Fruit fly (Drosophila melanogaster) whole organism, embryonic: ENCODE data around the gene Mtp.

Experiments
- CG12744 ChIP-seq: fragments of 200-800 bp; sonication (Bioruptor generic); optimal IDR thresholded peaks from 2 replicates; lab custom pipeline; 2016; ENCODE audit warnings: missing biosample characterization, missing genetic modification characterization
- CG13775 ChIP-seq: fragments of 200-800 bp; sonication (Bioruptor generic); optimal IDR thresholded peaks from 3 replicates; lab custom pipeline; 2017; ENCODE audit warnings: missing biosample characterization, mild to moderate bottlenecking, missing genetic modification characterization
- CG14050 ChIP-seq: fragments of 200-800 bp; sonication (Bioruptor generic); IDR thresholded peaks from 3 replicates; pipeline ENCODE4 v1.3.6; 2022; ENCODE audit warnings: missing biosample characterization, missing genetic modification characterization
- CG14441 ChIP-seq: fragments of 200-800 bp; sonication (Bioruptor generic); IDR thresholded peaks from 2 replicates; pipeline ENCODE4 v1.3.6; 2022; ENCODE audit warnings: missing biosample characterization, missing genetic modification characterization
- CG15514 ChIP-seq: fragments of 200-800 bp; sonication (Bioruptor generic); optimal IDR thresholded peaks from 3 replicates; lab custom pipeline; 2017; ENCODE audit warnings: missing biosample characterization, missing genetic modification characterization, mild to moderate bottlenecking, moderate library complexity, missing genetic modification reagents
- CG15601 ChIP-seq: fragments of 200-800 bp; sonication (Bioruptor generic); optimal IDR thresholded peaks from 3 replicates; lab custom pipeline; 2019; ENCODE audit warnings: missing biosample characterization, mild to moderate bottlenecking, missing genetic modification characterization, moderate library complexity
- CG1647 ChIP-seq: fragments of 200-800 bp; sonication (Bioruptor generic); optimal IDR thresholded peaks from 3 replicates; lab custom pipeline; 2016; ENCODE audit warnings: missing biosample characterization, missing genetic modification characterization
- CG17612 ChIP-seq: fragments of 200-800 bp; sonication (Bioruptor generic); IDR thresholded peaks from 2 replicates; pipeline ENCODE4 v1.3.6; 2022; ENCODE audit warnings: missing biosample characterization, missing genetic modification characterization
- CG17802 ChIP-seq: fragments of 200-800 bp; sonication (Bioruptor generic); optimal IDR thresholded peaks from 2 replicates; lab custom pipeline; 2018; ENCODE audit warnings: missing biosample characterization, mild to moderate bottlenecking, missing genetic modification characterization, moderate library complexity
- CG1832 ChIP-seq: fragments of 200-800 bp; sonication (Bioruptor generic); optimal IDR thresholded peaks from 2 replicates; lab custom pipeline; 2017; ENCODE audit warnings: missing biosample characterization, mild to moderate bottlenecking, missing genetic modification characterization, inconsistent platforms
- CG18476 ChIP-seq: fragments of 200-800 bp; sonication (Bioruptor generic); optimal IDR thresholded peaks from 2 replicates; lab custom pipeline; 2016; ENCODE audit warnings: missing biosample characterization, mild to moderate bottlenecking, missing genetic modification characterization
- CG18764 ChIP-seq: fragments of 200-800 bp; sonication (Bioruptor generic); optimal IDR thresholded peaks from 3 replicates; lab custom pipeline; 2016; ENCODE audit warnings: missing biosample characterization, missing genetic modification characterization
- CG2129 ChIP-seq: fragments of 200-800 bp; sonication (Bioruptor generic); IDR thresholded peaks from 2 replicates; pipeline ENCODE4 v1.3.6; 2022; ENCODE audit warnings: missing biosample characterization, missing genetic modification characterization; ENCODE audit not compliant: partially characterized antibody
- CG2202 ChIP-seq: fragments of 200-800 bp; sonication (Bioruptor generic); optimal IDR thresholded peaks from 2 replicates; lab custom pipeline; 2018; ENCODE audit warnings: missing biosample characterization, mild to moderate bottlenecking, missing genetic modification characterization
- CG4328 ChIP-seq: fragments of 200-800 bp; sonication (Bioruptor generic); optimal IDR thresholded peaks from 3 replicates; lab custom pipeline; 2017; ENCODE audit warnings: missing biosample characterization, missing genetic modification reagents, missing genetic modification characterization
- CG7372 ChIP-seq: fragments of 200-800 bp; sonication (Bioruptor generic); IDR thresholded peaks from 2 replicates; pipeline ENCODE4 v1.3.6; 2022; ENCODE audit warnings: missing biosample characterization, missing genetic modification characterization
- CG7987 ChIP-seq: fragments of 200-800 bp; sonication (Bioruptor generic); optimal IDR thresholded peaks from 2 replicates; lab custom pipeline; 2018; ENCODE audit warnings: missing biosample characterization, mild to moderate bottlenecking, missing genetic modification characterization, moderate library complexity
- CG8944 ChIP-seq: fragments of 200-800 bp; sonication (Bioruptor generic); optimal IDR thresholded peaks from 3 replicates; lab custom pipeline; 2016; ENCODE audit warnings: missing biosample characterization, missing genetic modification characterization
- CG9609 ChIP-seq: fragments of 200-800 bp; sonication (Bioruptor generic); optimal IDR thresholded peaks from 3 replicates; lab custom pipeline; 2016; ENCODE audit warnings: missing biosample characterization, missing genetic modification characterization
- Camta ChIP-seq: fragments of 200-800 bp; sonication (Bioruptor generic); optimal IDR thresholded peaks from 2 replicates; lab custom pipeline; 2016; ENCODE audit warnings: missing biosample characterization, missing genetic modification characterization
- Chrac-16 ChIP-seq: fragments of 200-800 bp; sonication (Bioruptor generic); optimal IDR thresholded peaks from 3 replicates; lab custom pipeline; 2016; ENCODE audit warnings: missing biosample characterization, missing genetic modification characterization
- D ChIP-seq, 2 experiments: fragments of 200-800 bp in 1 of 2; fragments of >200 bp in 1 of 2; sonication (Bioruptor generic) in 1 of 2; optimal IDR thresholded peaks; 2 replicates in 1 of 2; 3 replicates in 1 of 2; lab custom pipeline; 2017; ENCODE audit warnings: mild to moderate bottlenecking in 1 of 2, missing biosample characterization in 1 of 2, missing genetic modification characterization in 1 of 2, missing genetic modification reagents in 1 of 2
- D19B ChIP-seq: fragments of 200-800 bp; sonication (Bioruptor generic); optimal IDR thresholded peaks from 2 replicates; lab custom pipeline; 2017; ENCODE audit warnings: missing biosample characterization, mild to moderate bottlenecking, missing genetic modification characterization
- Dip2 ChIP-seq: fragments of 200-800 bp; sonication (Bioruptor generic); IDR thresholded peaks from 2 replicates; pipeline ENCODE4 v1.3.6; 2022; ENCODE audit warnings: missing biosample characterization, missing genetic modification characterization
- Dll ChIP-seq: fragments of 200-800 bp; sonication (Bioruptor generic); IDR thresholded peaks from 4 replicates; pipeline ENCODE4 v1.3.6; 2022; ENCODE audit warnings: missing biosample characterization, missing genetic modification characterization; ENCODE audit not compliant: partially characterized antibody
- Hsf ChIP-seq: fragments of 200-800 bp; sonication (Bioruptor generic); optimal IDR thresholded peaks from 3 replicates; lab custom pipeline; 2016; ENCODE audit warnings: missing biosample characterization, missing genetic modification characterization
- Oli ChIP-seq: fragments of 200-800 bp; sonication (Bioruptor generic); optimal IDR thresholded peaks from 2 replicates; lab custom pipeline; 2018; ENCODE audit warnings: missing biosample characterization, mild to moderate bottlenecking, missing genetic modification characterization, moderate library complexity
- Poxn ChIP-seq: fragments of 200-800 bp; sonication (Bioruptor generic); IDR thresholded peaks from 2 replicates; pipeline ENCODE4 v1.3.6; 2022; ENCODE audit warnings: missing biosample characterization, missing genetic modification characterization
- Rx ChIP-seq: fragments of 200-800 bp; sonication (Bioruptor generic); IDR thresholded peaks from 2 replicates; pipeline ENCODE4 v1.3.6; 2022; ENCODE audit warnings: missing biosample characterization, missing genetic modification characterization
- Sry-δ ChIP-seq: fragments of 200-800 bp; sonication (Bioruptor generic); optimal IDR thresholded peaks from 2 replicates; lab custom pipeline; 2016; ENCODE audit warnings: missing biosample characterization, missing genetic modification characterization
- al ChIP-seq: fragments of 200-800 bp; sonication (Bioruptor generic); IDR thresholded peaks from 2 replicates; pipeline ENCODE4 v1.3.6; 2022; ENCODE audit warnings: missing biosample characterization, missing genetic modification characterization
- aop ChIP-seq: fragments of 200-800 bp; sonication (Bioruptor generic); IDR thresholded peaks from 2 replicates; pipeline ENCODE4 v1.3.6; 2022; ENCODE audit warnings: missing biosample characterization, missing genetic modification characterization
- ara ChIP-seq: fragments of 200-800 bp; sonication (Bioruptor generic); IDR thresholded peaks from 2 replicates; pipeline ENCODE4 v1.3.6; 2022; ENCODE audit warnings: missing biosample characterization, missing genetic modification characterization
- ash1 ChIP-seq: fragments of 200-800 bp; sonication (Bioruptor generic); optimal IDR thresholded peaks from 2 replicates; lab custom pipeline; 2018; ENCODE audit warnings: missing biosample characterization, mild to moderate bottlenecking, missing genetic modification characterization
- dan ChIP-seq: fragments of 200-800 bp; sonication (Bioruptor generic); IDR thresholded peaks from 2 replicates; pipeline ENCODE4 v1.3.6; 2022; ENCODE audit warnings: missing biosample characterization, missing genetic modification characterization
- dati ChIP-seq: fragments of 200-800 bp; sonication (Bioruptor generic); IDR thresholded peaks from 2 replicates; pipeline ENCODE4 v1.3.6; 2022; ENCODE audit warnings: missing biosample characterization, missing genetic modification characterization
- ewg ChIP-seq: fragments of 200-800 bp; sonication (Bioruptor generic); optimal IDR thresholded peaks from 3 replicates; lab custom pipeline; 2017; ENCODE audit warnings: mild to moderate bottlenecking, missing biosample characterization, missing genetic modification reagents, missing genetic modification characterization
- gt ChIP-seq: fragments of 200-800 bp; sonication (Bioruptor generic); IDR thresholded peaks from 2 replicates; pipeline ENCODE4 v1.3.6; 2022; ENCODE audit warnings: missing biosample characterization, missing genetic modification characterization
- jumu ChIP-seq: fragments of 200-800 bp; sonication (Bioruptor generic); optimal IDR thresholded peaks from 3 replicates; lab custom pipeline; 2016; ENCODE audit warnings: missing biosample characterization, missing genetic modification characterization
- kah ChIP-seq: fragments of 200-800 bp; sonication (Bioruptor generic); optimal IDR thresholded peaks from 2 replicates; lab custom pipeline; 2018; ENCODE audit warnings: missing biosample characterization, mild to moderate bottlenecking, missing genetic modification characterization
- lab ChIP-seq: fragments of 200-800 bp; sonication (Bioruptor generic); optimal IDR thresholded peaks from 3 replicates; lab custom pipeline; 2017; ENCODE audit warnings: missing biosample characterization, missing genetic modification characterization, mild to moderate bottlenecking, moderate library complexity, missing genetic modification reagents
- sr ChIP-seq: fragments of 200-800 bp; sonication (Bioruptor generic); IDR thresholded peaks from 3 replicates; pipeline ENCODE4 v1.3.6; 2022; ENCODE audit warnings: missing biosample characterization, missing genetic modification characterization
- ssp ChIP-seq: fragments of 200-800 bp; sonication (Bioruptor generic); IDR thresholded peaks from 2 replicates; pipeline ENCODE4 v1.3.6; 2022; ENCODE audit warnings: missing biosample characterization, missing genetic modification characterization
- trem ChIP-seq: fragments of 200-800 bp; optimal IDR thresholded peaks from 3 replicates; lab custom pipeline; 2019; ENCODE audit warnings: missing biosample characterization, mild to moderate bottlenecking, missing genetic modification characterization, moderate library complexity
- twi ChIP-seq: fragments of 200-800 bp; optimal IDR thresholded peaks from 2 replicates; lab custom pipeline; 2019; ENCODE audit warnings: missing biosample characterization, mild to moderate bottlenecking, missing genetic modification characterization, moderate library complexity
- tx ChIP-seq: fragments of 200-800 bp; sonication (Bioruptor generic); optimal IDR thresholded peaks from 2 replicates; lab custom pipeline; 2016; ENCODE audit warnings: missing biosample characterization, missing genetic modification characterization
- wek ChIP-seq: fragments of 200-800 bp; sonication (Bioruptor generic); optimal IDR thresholded peaks from 3 replicates; lab custom pipeline; 2018; ENCODE audit warnings: missing biosample characterization, mild to moderate bottlenecking, missing genetic modification characterization, moderate library complexity
- wor ChIP-seq: fragments of 200-800 bp; sonication (Bioruptor generic); IDR thresholded peaks from 2 replicates; pipeline ENCODE4 v1.3.6; 2022; ENCODE audit warnings: missing biosample characterization, missing genetic modification characterization
- zen2 ChIP-seq: fragments of 200-800 bp; sonication (Bioruptor generic); IDR thresholded peaks from 3 replicates; pipeline ENCODE4 v1.3.6; 2022; ENCODE audit warnings: missing biosample characterization, missing genetic modification characterization; ENCODE audit not compliant: partially characterized antibody
- zf30C ChIP-seq: fragments of 200-800 bp; sonication (Bioruptor generic); optimal IDR thresholded peaks from 3 replicates; lab custom pipeline; 2018; ENCODE audit warnings: missing biosample characterization, mild to moderate bottlenecking, missing genetic modification characterization

Mtp gene

dm6 chr2L:20918056-20918674, 4.5 kb downstream of the Mtp start (continued):
- TF ChIP-seq CG2202 (tag; lab: Kevin White, UChicago) = peak; percentile 31
- TF ChIP-seq CG17612 (GFP tag; lab: Robert Waterston, UW) = no peak
- no peak for TF ChIP-seq CG18476 (GFP tag; lab: Kevin White, UChicago)
- no peak for TF ChIP-seq CG17802 (tag; lab: Kevin White, UChicago)
- no peak for TF ChIP-seq Sry-δ
- peak; percentile 28 for TF ChIP-seq lab
- no peak for TF ChIP-seq zen2 (GFP tag; lab: Robert Waterston, UW)
- TF ChIP-seq D (optimal IDR thresholded peaks at IDR 0.05; lab: Kevin White, UChicago) = no peak
- TF ChIP-seq D (GFP tag; optimal IDR thresholded peaks at IDR 0.05; lab: Kevin White, UChicago) = no peak
- TF ChIP-seq gt (GFP tag; lab: Robert Waterston, UW) = no peak
- no peak for TF ChIP-seq zf30C (GFP tag; lab: Kevin White, UChicago)
- peak; percentile 64 for TF ChIP-seq jumu (GFP tag; lab: Kevin White, UChicago)
- 0 out of 2 replicates have a peak, but pooled peaks have one; percentile 23 for TF ChIP-seq Poxn (GFP tag; lab: Robert Waterston, UW)
- no peak for TF ChIP-seq ash1 (GFP tag; lab: Kevin White, UChicago)
- TF ChIP-seq dati (GFP tag; lab: Robert Waterston, UW) = no peak
- no peak for TF ChIP-seq dan (GFP tag; lab: Robert Waterston, UW)
- peak; percentile 55 for TF ChIP-seq tx (GFP tag; lab: Kevin White, UChicago)
- TF ChIP-seq CG14050 = peak; percentile 67
- TF ChIP-seq CG18764 (GFP tag; lab: Kevin White, UChicago) = no peak
- no peak for TF ChIP-seq Rx (GFP tag; lab: Robert Waterston, UW)
- TF ChIP-seq wor (GFP tag; lab: Robert Waterston, UW) = peak; percentile 10; the same call in 1 of the 2 replicates
- TF ChIP-seq Oli = peak; percentile 71
- no peak for TF ChIP-seq Dll (GFP tag; lab: Robert Waterston, UW)
- TF ChIP-seq twi = peak; percentile 52
- TF ChIP-seq Dip2 (GFP tag; lab: Robert Waterston, UW) = no peak
- TF ChIP-seq CG13775 (GFP tag; lab: Kevin White, UChicago) = peak; percentile 57
- no peak for TF ChIP-seq CG7987
- TF ChIP-seq CG14441 (GFP tag; lab: Robert Waterston, UW) = no peak
- TF ChIP-seq ara = 0 out of 2 replicates have a peak, but pooled peaks have one; percentile 35
- TF ChIP-seq CG12744 = peak; percentile 44
- peak; percentile 41 for TF ChIP-seq CG8944
- no peak for TF ChIP-seq D19B (GFP tag; lab: Kevin White, UChicago)
- peak; percentile 60 for TF ChIP-seq Hsf (GFP tag; lab: Kevin White, UChicago)
- peak; percentile 62 for TF ChIP-seq wek (GFP tag; lab: Kevin White, UChicago)
- TF ChIP-seq sr = peak; percentile 57; the same call in 1 of the 3 replicates
- TF ChIP-seq CG15601 = peak; percentile 81
- no peak for TF ChIP-seq CG4328 (GFP tag; lab: Kevin White, UChicago)
- TF ChIP-seq kah (GFP tag; lab: Kevin White, UChicago) = no peak
- TF ChIP-seq CG1832 = no peak
- no peak for TF ChIP-seq aop (GFP tag; lab: Robert Waterston, UW)
- TF ChIP-seq trem (tag; lab: Kevin White, UChicago) = peak; percentile 9
- TF ChIP-seq CG2129 (GFP tag; lab: Robert Waterston, UW) = no peak
- TF ChIP-seq CG15514 (GFP tag; lab: Kevin White, UChicago) = no peak
- 0 out of 2 replicates have a peak, but pooled peaks have one; percentile 5 for TF ChIP-seq ssp (GFP tag; lab: Robert Waterston, UW)
- TF ChIP-seq CG1647 (GFP tag; lab: Kevin White, UChicago) = peak; percentile 49
- TF ChIP-seq CG9609 = peak; percentile 43
- TF ChIP-seq Camta (GFP tag; lab: Kevin White, UChicago) = peak; percentile 81
- TF ChIP-seq ewg (GFP tag; lab: Kevin White, UChicago) = peak; percentile 78
- 0 out of 2 replicates have a peak, but pooled peaks have one; percentile 15 for TF ChIP-seq al (GFP tag; lab: Robert Waterston, UW)
- no peak for TF ChIP-seq CG7372 (GFP tag; lab: Robert Waterston, UW)
- TF ChIP-seq Chrac-16 (GFP tag; lab: Kevin White, UChicago) = no peak
